Fruit fly (Drosophila melanogaster) S2 (cell line): Measurements from ENCODE around the gene CG31661.

ENCODE experiments used
- CG8478 ChIP-seq: fragments of >200 bp; optimal IDR thresholded peaks from 2 replicates; lab custom pipeline; 2018
- CTCF ChIP-seq, 2 experiments: fragments of >200 bp; optimal IDR thresholded peaks; 2 replicates each; lab custom pipeline; 2018

dm6 chr2L:1522397-1522796, 25.4 kb downstream of the CG31661 start, which contains the start of gene Or22b:
- no peak for TF ChIP-seq CG8478 (lab: Kevin White, UChicago)
- TF ChIP-seq CTCF (optimal IDR thresholded peaks at IDR 0.05; lab: Kevin White, UChicago): no peak
